Worm (Caenorhabditis elegans) whole organism, late embryonic: ENCODE results near the gene F44E2.8.

Experiments used
- F13H6.1 ChIP-seq: sonication (generic microtip); optimal IDR thresholded peaks from 2 replicates; lab custom pipeline; 2016; ENCODE audit warnings: missing genetic modification characterization, missing compliant biosample characterization
- Y22D7AL.16 ChIP-seq: sonication (generic microtip); optimal IDR thresholded peaks from 2 replicates; lab custom pipeline; 2016; ENCODE audit warnings: missing genetic modification characterization, missing compliant biosample characterization
- ceh-6 ChIP-seq: fragments of 200-800 bp; sonication (Bioruptor generic); optimal IDR thresholded peaks from 2 replicates; lab custom pipeline; 2018; ENCODE audit warnings: mild to moderate bottlenecking, missing genetic modification characterization, missing compliant biosample characterization
- ceh-9 ChIP-seq: sonication (generic microtip); optimal IDR thresholded peaks from 2 replicates; lab custom pipeline; 2016; ENCODE audit warnings: mild to moderate bottlenecking, missing genetic modification characterization, inconsistent platforms, missing compliant biosample characterization
- dmd-4 ChIP-seq: sonication (generic microtip); optimal IDR thresholded peaks from 2 replicates; lab custom pipeline; 2016; ENCODE audit warnings: borderline replicate concordance, missing genetic modification characterization, missing compliant biosample characterization
- elt-2 ChIP-seq: sonication (generic microtip); optimal IDR thresholded peaks from 2 replicates; lab custom pipeline; 2016; ENCODE audit warnings: missing genetic modification reagents, missing genetic modification characterization, missing compliant biosample characterization
- elt-4 ChIP-seq: sonication (generic microtip); optimal IDR thresholded peaks from 2 replicates; lab custom pipeline; 2016; ENCODE audit warnings: missing genetic modification characterization, missing compliant biosample characterization
- ets-4 ChIP-seq: sonication (generic microtip); optimal IDR thresholded peaks from 2 replicates; lab custom pipeline; 2016; ENCODE audit warnings: missing genetic modification characterization, missing compliant biosample characterization
- nhr-11 ChIP-seq: fragments of 150-350 bp; optimal IDR thresholded peaks from 2 replicates; lab custom pipeline; 2014; ENCODE audit warnings: missing biosample characterization, missing genetic modification characterization
- sox-4 ChIP-seq: sonication (generic microtip); optimal IDR thresholded peaks from 2 replicates; lab custom pipeline; 2017; ENCODE audit warnings: mild to moderate bottlenecking, missing genetic modification characterization, inconsistent platforms, missing compliant biosample characterization
- syd-9 ChIP-seq: sonication (generic microtip); optimal IDR thresholded peaks from 2 replicates; lab custom pipeline; 2016; ENCODE audit warnings: mild to moderate bottlenecking, missing genetic modification characterization, moderate library complexity, missing compliant biosample characterization
- unc-42 ChIP-seq: sonication (generic microtip); optimal IDR thresholded peaks from 2 replicates; lab custom pipeline; 2016; ENCODE audit warnings: missing genotype, missing genetic modification characterization, missing compliant biosample characterization

ce11 chrIII:8886309-8886708, 36.6 kb upstream of the F44E2.8 start:
- TF ChIP-seq Y22D7AL.16 (tag; lab: Kevin White, UChicago) = no peak
- TF ChIP-seq elt-2 (tag; lab: Kevin White, UChicago) = no peak
- TF ChIP-seq nhr-11 (tag; lab: Kevin White, UChicago) = no peak
- TF ChIP-seq sox-4 = no peak
- no peak for TF ChIP-seq F13H6.1 (tag; lab: Kevin White, UChicago)
- no peak for TF ChIP-seq ets-4
- TF ChIP-seq ceh-6 = no peak
- no peak for TF ChIP-seq elt-4
- TF ChIP-seq unc-42 (tag; lab: Kevin White, UChicago) = peak; percentile 26
- no peak for TF ChIP-seq ceh-9 (tag; lab: Kevin White, UChicago)
- TF ChIP-seq syd-9 (tag; lab: Kevin White, UChicago) = no peak
- no peak for TF ChIP-seq dmd-4
